Fruit fly (Drosophila melanogaster): ENCODE results near the gene Abcd3.

Abcd3 gene

DNA sequence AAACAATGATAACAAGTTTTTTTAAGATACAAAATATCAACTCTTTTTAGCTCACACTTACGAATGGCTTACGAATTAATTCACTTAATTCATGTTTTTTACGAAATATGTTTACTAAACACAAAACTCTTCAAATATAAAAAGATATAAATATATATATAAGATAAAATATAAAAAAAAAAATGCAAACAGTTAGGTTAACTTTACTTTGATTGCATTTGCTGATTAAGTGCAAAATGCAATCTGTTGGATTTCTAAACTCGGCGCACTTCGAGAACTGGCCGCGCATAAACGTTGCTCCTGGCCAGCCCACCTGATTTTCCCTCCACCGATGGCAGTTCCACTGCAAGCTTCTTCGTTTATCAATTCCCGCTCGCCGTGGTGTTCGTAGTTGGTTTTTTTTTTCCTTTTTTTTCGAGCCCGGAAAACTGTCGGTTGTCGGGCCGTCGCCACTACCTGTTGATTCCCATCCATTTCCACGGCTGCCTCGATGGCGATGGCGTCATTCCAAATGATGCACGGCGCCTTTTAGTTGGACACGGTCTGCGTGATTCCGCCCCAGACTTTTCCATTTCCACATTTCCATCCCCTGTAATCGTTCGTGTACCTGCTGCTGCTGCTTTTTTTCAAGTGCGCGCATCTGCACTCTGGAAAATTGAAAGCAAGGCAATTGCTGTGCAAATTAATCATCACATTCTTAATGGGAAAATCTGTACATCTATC is 15.1 kb downstream of the Abcd3 start (continued):
- TF ChIP-seq CG18262 (tag; optimal IDR thresholded peaks at IDR 0.05) (peak; percentile 34), zen (tag; optimal IDR thresholded peaks at IDR 0.05) (peak; percentile 78), CG10462 (GFP tag; optimal IDR thresholded peaks at IDR 0.05) (no peak), Blimp-1 (GFP tag; optimal IDR thresholded peaks at IDR 0.05) (no peak), lola (GFP tag; optimal IDR thresholded peaks at IDR 0.05) (peak in 1 of 3 experiments; percentile 7), CG9727 (GFP tag; optimal IDR thresholded peaks at IDR 0.05) (peak; percentile 11), dmrt11E (tag; optimal IDR thresholded peaks at IDR 0.05) (peak; percentile 35), CG8290 (GFP tag; optimal IDR thresholded peaks at IDR 0.05) (no peak), CG8290 (tag; optimal IDR thresholded peaks at IDR 0.05) (no peak), D19A (tag; optimal IDR thresholded peaks at IDR 0.05) (peak; percentile 17), phol (tag; optimal IDR thresholded peaks at IDR 0.05) (peak; percentile 33), CG2712 (tag; optimal IDR thresholded peaks at IDR 0.05) (peak; percentile 39), ken (GFP tag; IDR thresholded peaks at IDR 0.05) (0 out of 3 replicates have a peak, but pooled peaks have one; percentile 10), CG10267 (tag; optimal IDR thresholded peaks at IDR 0.05) (peak; percentile 41)

DNA sequence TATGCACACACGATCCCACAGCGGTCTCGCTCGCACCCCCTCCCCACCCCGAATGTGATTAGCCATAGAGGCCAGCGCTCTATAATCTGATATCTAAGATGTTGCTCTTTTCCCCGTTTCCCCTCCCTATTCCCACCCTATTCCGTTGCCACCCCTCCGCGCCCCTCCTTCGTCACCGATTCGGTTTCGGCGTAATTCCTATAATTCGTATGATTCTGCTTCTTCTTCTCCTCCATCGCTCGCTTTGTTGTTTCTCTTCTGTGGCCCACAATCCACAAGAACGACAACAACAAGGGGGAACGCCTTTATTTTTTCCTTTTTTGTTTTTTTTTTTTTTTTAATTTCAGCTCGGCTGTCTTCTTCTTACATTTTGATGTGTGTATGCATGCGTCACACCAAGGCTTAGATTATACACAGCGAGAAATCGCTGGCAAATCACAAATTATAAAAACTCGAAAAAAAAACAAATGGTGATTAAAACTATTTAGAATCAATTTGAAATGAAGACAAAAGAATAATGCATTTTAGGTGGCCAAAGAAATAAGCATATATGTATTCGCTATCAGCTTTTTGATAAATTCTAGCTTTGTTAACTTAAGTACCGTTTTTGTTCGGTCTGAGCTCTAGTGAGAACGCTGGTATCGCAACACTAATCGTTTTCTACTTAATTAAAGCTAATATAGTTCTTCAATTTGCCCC is 19.4 kb downstream of the Abcd3 start:
- TF ChIP-seq Nf-YA (GFP tag; IDR thresholded peaks at IDR 0.05) (no peak), fd96Cb (tag; optimal IDR thresholded peaks at IDR 0.05) (peak; percentile 64), gcm (GFP tag; optimal IDR thresholded peaks at IDR 0.05) (peak; percentile 31), h (optimal IDR thresholded peaks at IDR 0.05) (no peak), CG17328 (GFP tag; IDR thresholded peaks at IDR 0.05) (peak; percentile 52), TFAM (GFP tag; optimal IDR thresholded peaks at IDR 0.05) (no peak), trh (GFP tag; optimal IDR thresholded peaks at IDR 0.05) (no peak), klu (GFP tag; IDR thresholded peaks at IDR 0.05) (no peak), ssp (GFP tag; IDR thresholded peaks at IDR 0.05) (0 out of 2 replicates have a peak, but pooled peaks have one; percentile 18), lmd (GFP tag; IDR thresholded peaks at IDR 0.05) (0 out of 2 replicates have a peak, but pooled peaks have one; percentile 37), zen2 (GFP tag; IDR thresholded peaks at IDR 0.05; ENCODE audit: partially characterized antibody) (no peak), Pdp1 (GFP tag; optimal IDR thresholded peaks at IDR 0.05) (peak; percentile 25 to 59), CG8478 (optimal IDR thresholded peaks at IDR 0.05) (no peak), HLH4C (GFP tag; IDR thresholded peaks at IDR 0.05; ENCODE audit: partially characterized antibody) (no peak), pnt (GFP tag; optimal IDR thresholded peaks at IDR 0.05) (peak; percentile 21), tx (GFP tag; optimal IDR thresholded peaks at IDR 0.05) (peak; percentile 22), CG15601 (tag; optimal IDR thresholded peaks at IDR 0.05) (peak; percentile 33), zf30C (GFP tag; optimal IDR thresholded peaks at IDR 0.05) (peak; percentile 83), HLH3B (GFP tag; IDR thresholded peaks at IDR 0.05) (no peak), otp (GFP tag; IDR thresholded peaks at IDR 0.05) (peak; percentile 51; the same call in 1 of the 3 replicates), lilli (GFP tag; optimal IDR thresholded peaks at IDR 0.05) (peak; percentile 46), CG17361 (GFP tag; IDR thresholded peaks at IDR 0.05) (peak; percentile 63), wdn (GFP tag; IDR thresholded peaks at IDR 0.05) (no peak), CG18619 (GFP tag; optimal IDR thresholded peaks at IDR 0.05) (peak; percentile 3), CG9932 (GFP tag; IDR thresholded peaks at IDR 0.05) (peak; percentile 22; the same call in 1 of the 2 replicates), CG8388 (GFP tag; optimal IDR thresholded peaks at IDR 0.05) (peak; percentile 57), CG17359 (tag; optimal IDR thresholded peaks at IDR 0.05) (peak; percentile 32), trem (tag; optimal IDR thresholded peaks at IDR 0.05) (peak; percentile 55), dpn (GFP tag; optimal IDR thresholded peaks at IDR 0.05) (peak; percentile 5 to 42), Side (GFP tag; optimal IDR thresholded peaks at IDR 0.05) (peak; percentile 60), gsb (GFP tag; IDR thresholded peaks at IDR 0.05) (no peak), lola (GFP tag; optimal IDR thresholded peaks at IDR 0.05) (peak in 1 of 3 experiments; percentile 76), CG3163 (GFP tag; optimal IDR thresholded peaks at IDR 0.05) (peak; percentile 13), ken (GFP tag; IDR thresholded peaks at IDR 0.05) (0 out of 3 replicates have a peak, but pooled peaks have one; percentile 18), CG7357 (GFP tag; IDR thresholded peaks at IDR 0.05) (no peak), yki (optimal IDR thresholded peaks at IDR 0.05) (no peak)
